Worm (Caenorhabditis elegans): ENCODE measurements around the gene cyp-25A3.

The cyp-25A3 gene

DNA sequence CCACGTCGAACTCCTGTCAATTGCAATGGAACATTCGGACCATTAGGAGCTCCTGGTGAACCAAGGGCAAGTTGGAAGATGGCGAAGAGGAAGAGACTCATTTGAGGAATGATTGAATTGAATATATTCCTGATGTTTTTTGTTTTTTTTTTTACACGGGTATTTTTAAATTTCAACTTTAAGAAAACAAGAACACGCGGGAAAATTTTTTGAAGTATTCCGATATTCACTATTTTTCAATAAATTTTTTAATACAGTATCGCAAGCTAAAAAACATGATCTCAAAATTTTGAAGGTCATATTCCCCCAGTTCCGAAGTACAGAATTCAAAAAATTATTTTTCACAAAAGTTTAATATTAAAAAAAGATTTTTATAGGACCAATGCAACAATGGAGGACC is 10.4 kb downstream of the cyp-25A3 start, which contains the start of gene cnnm-5:
cnnm-5 (minus strand) TSS at position 101 of the 400 bp plus-strand sequence.
- TF ChIP-seq ham-2 (GFP tag; optimal IDR thresholded peaks at IDR 0.05) (no peak), elt-3 (tag; optimal IDR thresholded peaks at IDR 0.05) (no peak), lin-32 (GFP tag; optimal IDR thresholded peaks at IDR 0.05) (no peak), elt-1 (tag; optimal IDR thresholded peaks at IDR 0.05; ENCODE audit: borderline replicate concordance, insufficient read depth) (no peak)

ce11 chrIII:3821969-3822453 is 17.5 kb downstream of the cyp-25A3 start, which contains the start of gene amx-1:
Gene amx-1, plus strand, starts transcription at chrIII:3822403.
- TF ChIP-seq drap-1 (GFP tag; optimal IDR thresholded peaks at IDR 0.05) (no peak), nhr-2 (tag; optimal IDR thresholded peaks at IDR 0.05) (peak; percentile 56), hlh-1 (tag; optimal IDR thresholded peaks at IDR 0.05) (peak; percentile 2), elt-3 (tag; optimal IDR thresholded peaks at IDR 0.05) (no peak), cnd-1 (tag; optimal IDR thresholded peaks at IDR 0.05) (peak; percentile 10), elt-1 (tag; optimal IDR thresholded peaks at IDR 0.05; ENCODE audit: borderline replicate concordance, insufficient read depth) (peak; percentile 26), ces-1 (GFP tag; optimal IDR thresholded peaks at IDR 0.05) (peak; percentile 14)

- TF ChIP-seq nhr-28 (tag; optimal IDR thresholded peaks at IDR 0.05): no peak
- no peak for TF ChIP-seq ztf-11 (tag; optimal IDR thresholded peaks at IDR 0.05)
- peak; percentile 64 for TF ChIP-seq ham-2 (GFP tag; optimal IDR thresholded peaks at IDR 0.05)
- TF ChIP-seq elt-3 (tag; optimal IDR thresholded peaks at IDR 0.05): no peak
- no peak for TF ChIP-seq sem-2 (GFP tag; optimal IDR thresholded peaks at IDR 0.05)
- TF ChIP-seq nhr-76 (tag; optimal IDR thresholded peaks at IDR 0.05): no peak
- TF ChIP-seq flh-1 (GFP tag; optimal IDR thresholded peaks at IDR 0.05): no peak
- no peak for TF ChIP-seq nhr-12 (tag; optimal IDR thresholded peaks at IDR 0.05)
- peak; percentile 45 for TF ChIP-seq hlh-1 (tag; optimal IDR thresholded peaks at IDR 0.05)
- peak; percentile 90 for TF ChIP-seq blmp-1 (tag; optimal IDR thresholded peaks at IDR 0.05)
- peak; percentile 42 for TF ChIP-seq ces-1 (GFP tag; optimal IDR thresholded peaks at IDR 0.05)
- TF ChIP-seq pha-4 (tag; optimal IDR thresholded peaks at IDR 0.05): peak; percentile 81
- TF ChIP-seq mep-1 (tag; optimal IDR thresholded peaks at IDR 0.05): peak; percentile 53
- TF ChIP-seq ceh-43 (GFP tag; optimal IDR thresholded peaks at IDR 0.05): no peak
- peak; percentile 35 for TF ChIP-seq ceh-39 (tag; optimal IDR thresholded peaks at IDR 0.05)
- TF ChIP-seq unc-62 (GFP tag; optimal IDR thresholded peaks at IDR 0.05): peak; percentile 74
- TF ChIP-seq elt-1 (tag; optimal IDR thresholded peaks at IDR 0.05; ENCODE audit: borderline replicate concordance, insufficient read depth): no peak
- TF ChIP-seq unc-39 (tag; optimal IDR thresholded peaks at IDR 0.05): no peak
- peak; percentile 84 for TF ChIP-seq unc-120 (tag; optimal IDR thresholded peaks at IDR 0.05; ENCODE audit: poor library complexity, severe bottlenecking)
- TF ChIP-seq M03D4.4 (tag; optimal IDR thresholded peaks at IDR 0.05): peak; percentile 11
- no peak for TF ChIP-seq bed-3 (GFP tag; optimal IDR thresholded peaks at IDR 0.05)
- no peak for TF ChIP-seq ceh-83 (GFP tag; optimal IDR thresholded peaks at IDR 0.05)
- TF ChIP-seq mab-5 (tag; optimal IDR thresholded peaks at IDR 0.05): no peak
- TF ChIP-seq nhr-2 (tag; optimal IDR thresholded peaks at IDR 0.05): peak; percentile 80
- peak; percentile 9 for TF ChIP-seq nhr-237 (tag; optimal IDR thresholded peaks at IDR 0.05)
- peak; percentile 43 for TF ChIP-seq drap-1 (GFP tag; optimal IDR thresholded peaks at IDR 0.05)
- no peak for TF ChIP-seq zip-8 (tag; optimal IDR thresholded peaks at IDR 0.05)
- peak; percentile 69 for TF ChIP-seq cnd-1 (tag; optimal IDR thresholded peaks at IDR 0.05)
- TF ChIP-seq snpc-4 (tag; optimal IDR thresholded peaks at IDR 0.05): no peak
- peak; percentile 63 for TF ChIP-seq lin-13 (tag; optimal IDR thresholded peaks at IDR 0.05)
- no peak for TF ChIP-seq tbx-8 (GFP tag; optimal IDR thresholded peaks at IDR 0.05)
- TF ChIP-seq lsy-2 (tag; optimal IDR thresholded peaks at IDR 0.05): peak; percentile 15
- TF ChIP-seq mls-2 (tag; optimal IDR thresholded peaks at IDR 0.05): peak; percentile 46
- TF ChIP-seq sptf-1 (tag; optimal IDR thresholded peaks at IDR 0.05): peak; percentile 67
- TF ChIP-seq lin-32 (GFP tag; optimal IDR thresholded peaks at IDR 0.05): peak; percentile 30
These were observed 19.4 kb downstream of the cyp-25A3 start for ce11 chrIII:3820134-3820533.

ce11 chrIII:3819579-3819978 is 20.0 kb downstream of the cyp-25A3 start, which contains the start of gene dpy-27:
Gene dpy-27, minus strand, starts transcription at chrIII:3819679.
- no peak for TF ChIP-seq hlh-1 (tag; optimal IDR thresholded peaks at IDR 0.05)
- no peak for TF ChIP-seq elt-1 (tag; optimal IDR thresholded peaks at IDR 0.05; ENCODE audit: borderline replicate concordance, insufficient read depth)
- TF ChIP-seq mep-1 (tag; optimal IDR thresholded peaks at IDR 0.05): no peak
- TF ChIP-seq bed-3 (GFP tag; optimal IDR thresholded peaks at IDR 0.05): no peak
- no peak for TF ChIP-seq nhr-76 (tag; optimal IDR thresholded peaks at IDR 0.05)
- no peak for TF ChIP-seq unc-39 (tag; optimal IDR thresholded peaks at IDR 0.05)
- no peak for TF ChIP-seq sem-2 (GFP tag; optimal IDR thresholded peaks at IDR 0.05)
- TF ChIP-seq pha-4 (tag; optimal IDR thresholded peaks at IDR 0.05): no peak
- TF ChIP-seq elt-3 (tag; optimal IDR thresholded peaks at IDR 0.05): no peak
- TF ChIP-seq lin-13 (tag; optimal IDR thresholded peaks at IDR 0.05): no peak
- TF ChIP-seq snpc-4 (tag; optimal IDR thresholded peaks at IDR 0.05): no peak
- no peak for TF ChIP-seq sptf-1 (tag; optimal IDR thresholded peaks at IDR 0.05)

All from whole organism, mixed stage, embryonic.